Fruit fly (Drosophila melanogaster) whole organism, prepupa: ENCODE results near the gene scf.

Source experiments
- Blimp-1 ChIP-seq: fragments of 200-800 bp; sonication (Bioruptor generic); optimal IDR thresholded peaks from 3 replicates; lab custom pipeline; 2017; ENCODE audit warnings: missing biosample characterization, missing genetic modification characterization, mild to moderate bottlenecking, moderate library complexity, missing genetic modification reagents
- CG6792 ChIP-seq: fragments of 200-800 bp; sonication (Bioruptor generic); optimal IDR thresholded peaks from 3 replicates; lab custom pipeline; 2016; ENCODE audit warnings: missing biosample characterization, missing genetic modification characterization
- cyc ChIP-seq: fragments of 200-800 bp; sonication (Bioruptor generic); optimal IDR thresholded peaks from 3 replicates; lab custom pipeline; 2016; ENCODE audit warnings: missing biosample characterization, missing genetic modification characterization
- svp ChIP-seq: fragments of 200-800 bp; sonication (Bioruptor generic); peaks from one replicate; lab custom pipeline; 2016; ENCODE audit warnings: missing biosample characterization, missing genetic modification characterization
- vri ChIP-seq: fragments of 200-800 bp; sonication (Bioruptor generic); optimal IDR thresholded peaks from 3 replicates; lab custom pipeline; 2016; ENCODE audit warnings: missing biosample characterization, mild to moderate bottlenecking, missing genetic modification characterization

DNA sequence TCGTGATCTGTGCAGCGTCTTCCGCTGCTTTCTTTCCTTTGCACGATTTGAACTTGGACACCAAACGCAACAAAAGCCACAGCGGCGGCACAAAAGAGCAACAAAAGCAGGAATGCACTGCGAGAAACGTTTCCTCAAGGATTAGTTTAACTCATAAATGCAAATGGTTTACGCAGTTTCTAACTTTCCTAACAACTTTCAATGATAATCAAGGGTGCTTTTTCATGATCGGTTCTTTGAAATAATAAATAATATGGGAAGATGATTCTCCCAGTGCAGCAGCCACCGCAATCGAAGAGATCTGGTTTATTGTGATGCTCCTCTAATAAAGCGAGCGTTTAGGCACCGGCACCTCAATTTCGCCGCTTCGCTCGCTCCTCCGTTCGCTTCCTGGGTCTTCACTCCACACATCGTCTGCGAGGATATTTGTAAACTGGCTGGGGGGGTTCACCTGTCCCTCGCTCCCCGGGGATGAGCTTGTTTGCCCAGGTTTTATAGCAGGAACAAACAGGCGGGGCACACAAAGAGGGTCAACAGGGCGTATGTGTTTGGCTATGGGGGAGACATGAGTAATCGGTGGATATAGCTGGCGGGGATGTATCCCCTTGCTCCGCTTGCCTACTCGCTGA lies 20.7 kb downstream of the scf start:
- TF ChIP-seq Blimp-1 (GFP tag; lab: Kevin White, UChicago) = peak; percentile 89
- TF ChIP-seq vri (GFP tag; lab: Kevin White, UChicago) = peak; percentile 98
- peak; percentile 98 for TF ChIP-seq cyc (GFP tag; lab: Kevin White, UChicago)
- peak; percentile 95 for TF ChIP-seq CG6792 (GFP tag; lab: Kevin White, UChicago)
- TF ChIP-seq svp (GFP tag; lab: Kevin White, UChicago) = peak; percentile 99
